Worm (Caenorhabditis elegans) whole organism, early embryonic: Measurements from ENCODE around the gene K07H8.9.

Source experiments
- B0310.2 ChIP-seq: sonication (generic microtip); optimal IDR thresholded peaks from 2 replicates; lab custom pipeline; 2016; ENCODE audit warnings: mild to moderate bottlenecking, missing genetic modification characterization, missing compliant biosample characterization
- F13C5.2 ChIP-seq: sonication (generic microtip); optimal IDR thresholded peaks from 2 replicates; lab custom pipeline; 2017; ENCODE audit warnings: mild to moderate bottlenecking, missing genetic modification characterization, inconsistent platforms, missing compliant biosample characterization
- ama-1 ChIP-seq: fragments of 150-350 bp; optimal IDR thresholded peaks from 2 replicates; lab custom pipeline; 2014
- ceh-13 ChIP-seq: fragments of 200-800 bp; sonication (Bioruptor generic); optimal IDR thresholded peaks from 2 replicates; lab custom pipeline; 2018; ENCODE audit warnings: mild to moderate bottlenecking, missing genetic modification characterization, missing compliant biosample characterization
- ceh-36 ChIP-seq: sonication (generic microtip); optimal IDR thresholded peaks from 2 replicates; lab custom pipeline; 2016; ENCODE audit warnings: missing genetic modification characterization, inconsistent platforms, missing compliant biosample characterization
- ets-7 ChIP-seq: sonication (generic microtip); optimal IDR thresholded peaks from 2 replicates; lab custom pipeline; 2016; ENCODE audit warnings: missing genotype, missing genetic modification characterization, missing compliant biosample characterization
- flt-1 ChIP-seq: fragments of 200-800 bp; sonication (Bioruptor generic); IDR thresholded peaks from 2 replicates; pipeline ENCODE4 v1.3.6; 2022; ENCODE audit warnings: missing genetic modification characterization, missing compliant biosample characterization
- hmbx-1 ChIP-seq: sonication (generic microtip); optimal IDR thresholded peaks from 2 replicates; lab custom pipeline; 2016; ENCODE audit warnings: mild to moderate bottlenecking, missing genetic modification characterization, missing compliant biosample characterization
- hmg-4 ChIP-seq: fragments of 200-800 bp; sonication (Bioruptor generic); optimal IDR thresholded peaks from 2 replicates; lab custom pipeline; 2018; ENCODE audit warnings: mild to moderate bottlenecking, missing genetic modification characterization, missing compliant biosample characterization
- scrt-1 ChIP-seq: fragments of 200-800 bp; sonication (Bioruptor generic); IDR thresholded peaks from 2 replicates; pipeline ENCODE4 v1.3.6; 2022; ENCODE audit warnings: missing genetic modification characterization, missing compliant biosample characterization
- sea-1 ChIP-seq: fragments of 200-800 bp; sonication (Bioruptor generic); conservative IDR thresholded peaks from 2 replicates; pipeline ENCODE4 v1.3.6; 2022; ENCODE audit warnings: missing genetic modification characterization, missing compliant biosample characterization
- tbx-37 ChIP-seq: fragments of 200-800 bp; sonication (Bioruptor generic); conservative IDR thresholded peaks from 2 replicates; pipeline ENCODE4 v1.3.6; 2022; ENCODE audit warnings: missing genetic modification reagents, missing genetic modification characterization, missing compliant biosample characterization

DNA sequence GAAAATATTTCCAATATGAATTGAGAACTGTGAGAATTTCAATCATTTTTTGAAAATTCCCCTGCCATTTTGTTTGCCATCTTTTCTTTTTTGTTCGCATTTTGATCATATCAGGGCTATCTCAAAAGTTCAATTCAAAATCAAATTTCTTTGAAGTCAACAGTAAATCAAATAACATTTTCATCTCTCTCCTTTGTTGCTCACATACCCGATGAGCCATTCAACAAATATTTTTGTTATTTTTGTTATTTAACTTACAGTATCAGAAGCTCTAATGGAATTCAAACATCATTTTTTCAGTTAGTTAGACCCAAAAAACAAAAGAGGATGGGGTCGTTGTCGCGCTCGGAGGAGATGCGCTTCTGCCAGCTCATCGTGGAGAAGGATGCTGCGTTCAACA lies 17.4 kb upstream of the K07H8.9 start, which contains the start of gene vha-5:
- TF ChIP-seq ama-1 (lab: Kevin White, UChicago) (no peak), flt-1 (GFP tag; lab: Robert Waterston, UW) (no peak), scrt-1 (no peak), tbx-37 (GFP tag; lab: Robert Waterston, UW) (no peak), hmbx-1 (tag; lab: Kevin White, UChicago) (no peak), F13C5.2 (tag; lab: Kevin White, UChicago) (no peak), hmg-4 (GFP tag; lab: Kevin White, UChicago) (no peak), ets-7 (tag; lab: Kevin White, UChicago) (no peak), sea-1 (no peak), ceh-13 (GFP tag; lab: Kevin White, UChicago) (no peak), B0310.2 (tag; lab: Kevin White, UChicago) (no peak), ceh-36 (tag; lab: Kevin White, UChicago) (no peak)
